Fruit fly (Drosophila melanogaster) whole organism, embryonic: Measurements from ENCODE around the gene CG5850.

Experiments
- CG10321 ChIP-seq: fragments of 200-800 bp; sonication (Bioruptor generic); IDR thresholded peaks from 2 replicates; pipeline ENCODE4 v1.3.6; 2022; ENCODE audit warnings: missing biosample characterization, missing genetic modification characterization
- CG13424 ChIP-seq: fragments of 200-800 bp; sonication (Bioruptor generic); optimal IDR thresholded peaks from 2 replicates; lab custom pipeline; 2019; ENCODE audit warnings: missing biosample characterization, mild to moderate bottlenecking, missing genetic modification characterization, moderate library complexity
- CG13775 ChIP-seq: fragments of 200-800 bp; sonication (Bioruptor generic); optimal IDR thresholded peaks from 3 replicates; lab custom pipeline; 2017; ENCODE audit warnings: missing biosample characterization, mild to moderate bottlenecking, missing genetic modification characterization
- CG2116 ChIP-seq: fragments of 200-800 bp; sonication (Bioruptor generic); optimal IDR thresholded peaks from 3 replicates; lab custom pipeline; 2018; ENCODE audit warnings: missing biosample characterization, mild to moderate bottlenecking, missing genetic modification characterization
- CG2202 ChIP-seq: fragments of 200-800 bp; sonication (Bioruptor generic); optimal IDR thresholded peaks from 2 replicates; lab custom pipeline; 2018; ENCODE audit warnings: missing biosample characterization, mild to moderate bottlenecking, missing genetic modification characterization
- CG4617 ChIP-seq: fragments of 200-800 bp; sonication (Bioruptor generic); optimal IDR thresholded peaks from 3 replicates; lab custom pipeline; 2016; ENCODE audit warnings: missing biosample characterization, missing genetic modification characterization, borderline replicate concordance
- CG4707 ChIP-seq: fragments of 200-800 bp; sonication (Bioruptor generic); optimal IDR thresholded peaks from 2 replicates; lab custom pipeline; 2018; ENCODE audit warnings: missing biosample characterization, mild to moderate bottlenecking, missing genetic modification characterization, moderate library complexity
- CG6175 ChIP-seq: fragments of 200-800 bp; sonication (Bioruptor generic); IDR thresholded peaks from 3 replicates; pipeline ENCODE4 v1.3.6; 2022; ENCODE audit warnings: missing biosample characterization, missing genetic modification characterization
- CG6683 ChIP-seq: fragments of 200-800 bp; sonication (Bioruptor generic); optimal IDR thresholded peaks from 2 replicates; lab custom pipeline; 2017; ENCODE audit warnings: missing biosample characterization, mild to moderate bottlenecking, missing genetic modification characterization, missing genetic modification reagents
- CG6765 ChIP-seq: fragments of 200-800 bp; sonication (Bioruptor generic); optimal IDR thresholded peaks from 3 replicates; lab custom pipeline; 2017; ENCODE audit warnings: missing biosample characterization, mild to moderate bottlenecking, missing genetic modification characterization
- CG7271 ChIP-seq: fragments of 200-800 bp; sonication (Bioruptor generic); optimal IDR thresholded peaks from 2 replicates; lab custom pipeline; 2018; ENCODE audit warnings: missing biosample characterization, mild to moderate bottlenecking, missing genetic modification characterization, moderate library complexity
- CG7928 ChIP-seq: fragments of 200-800 bp; sonication (Bioruptor generic); optimal IDR thresholded peaks from 2 replicates; lab custom pipeline; 2017; ENCODE audit warnings: missing biosample characterization, mild to moderate bottlenecking, missing genetic modification characterization
- CG7987 ChIP-seq: fragments of 200-800 bp; sonication (Bioruptor generic); optimal IDR thresholded peaks from 2 replicates; lab custom pipeline; 2018; ENCODE audit warnings: missing biosample characterization, mild to moderate bottlenecking, missing genetic modification characterization, moderate library complexity
- CG8290 ChIP-seq, 3 experiments: fragments of 200-800 bp; sonication (Bioruptor generic); optimal IDR thresholded peaks; 2 replicates each; lab custom pipeline; 2016 to 2019; ENCODE audit warnings: missing biosample characterization in 3 of 3, missing genetic modification characterization in 3 of 3, mild to moderate bottlenecking in 2 of 3, moderate library complexity in 1 of 3
- CG8388 ChIP-seq: fragments of 200-800 bp; sonication (Bioruptor generic); optimal IDR thresholded peaks from 2 replicates; lab custom pipeline; 2019; ENCODE audit warnings: missing biosample characterization, mild to moderate bottlenecking, missing genetic modification characterization, moderate library complexity
- CTCF ChIP-seq: fragments of 200-800 bp; sonication (Bioruptor generic); optimal IDR thresholded peaks from 2 replicates; lab custom pipeline; 2017; ENCODE audit warnings: missing biosample characterization, mild to moderate bottlenecking, missing genetic modification characterization, moderate library complexity
- Doc3 ChIP-seq: fragments of 200-800 bp; sonication (Bioruptor generic); IDR thresholded peaks from 3 replicates; pipeline ENCODE4 v1.3.6; 2022; ENCODE audit warnings: missing biosample characterization, missing genetic modification characterization; ENCODE audit not compliant: partially characterized antibody
- Drgx ChIP-seq: fragments of 200-800 bp; sonication (Bioruptor generic); IDR thresholded peaks from 2 replicates; pipeline ENCODE4 v1.3.6; 2022; ENCODE audit warnings: missing biosample characterization, missing genetic modification characterization
- Ets97D ChIP-seq: fragments of 200-800 bp; sonication (Bioruptor generic); optimal IDR thresholded peaks from 3 replicates; lab custom pipeline; 2016; ENCODE audit warnings: missing biosample characterization, missing genetic modification characterization
- Gug ChIP-seq: fragments of 200-800 bp; sonication (Bioruptor generic); IDR thresholded peaks from 4 replicates; pipeline ENCODE4 v1.3.6; 2022; ENCODE audit warnings: missing biosample characterization, missing genetic modification characterization
- HLH4C ChIP-seq: fragments of 200-800 bp; sonication (Bioruptor generic); IDR thresholded peaks from 3 replicates; pipeline ENCODE4 v1.3.6; 2022; ENCODE audit warnings: missing biosample characterization, missing genetic modification characterization; ENCODE audit not compliant: partially characterized antibody
- HLH54F ChIP-seq: fragments of 200-800 bp; sonication (Bioruptor generic); optimal IDR thresholded peaks from 3 replicates; lab custom pipeline; 2016; ENCODE audit warnings: missing biosample characterization, missing genetic modification characterization
- HmgZ ChIP-seq: fragments of 200-800 bp; sonication (Bioruptor generic); optimal IDR thresholded peaks from 2 replicates; lab custom pipeline; 2018; ENCODE audit warnings: missing biosample characterization, mild to moderate bottlenecking, missing genetic modification characterization
- Hr78 ChIP-seq, 2 experiments: fragments of 200-800 bp in 1 of 2; fragments of >200 bp in 1 of 2; sonication (Bioruptor generic) in 1 of 2; optimal IDR thresholded peaks; 2 replicates each; lab custom pipeline; 2017 to 2019; ENCODE audit warnings: missing biosample characterization in 2 of 2, missing genetic modification characterization in 2 of 2, mild to moderate bottlenecking in 1 of 2, moderate library complexity in 1 of 2
- Jarid2 ChIP-seq: fragments of 200-800 bp; sonication (Bioruptor generic); optimal IDR thresholded peaks from 3 replicates; lab custom pipeline; 2017; ENCODE audit warnings: mild to moderate bottlenecking, missing biosample characterization, missing genetic modification reagents, missing genetic modification characterization
- MBD-R2 ChIP-seq: fragments of 200-800 bp; sonication (Bioruptor generic); IDR thresholded peaks from 2 replicates; pipeline ENCODE4 v1.3.6; 2022; ENCODE audit warnings: missing biosample characterization, missing genetic modification characterization
- Meics ChIP-seq: fragments of 200-800 bp; sonication (Bioruptor generic); optimal IDR thresholded peaks from 2 replicates; lab custom pipeline; 2017; ENCODE audit warnings: missing biosample characterization, mild to moderate bottlenecking, missing genetic modification characterization
- Mrtf ChIP-seq: fragments of 200-800 bp; sonication (Bioruptor generic); IDR thresholded peaks from 3 replicates; pipeline ENCODE4 v1.3.6; 2022; ENCODE audit warnings: missing biosample characterization, missing genetic modification characterization
- PHDP ChIP-seq: fragments of 200-800 bp; sonication (Bioruptor generic); optimal IDR thresholded peaks from 3 replicates; lab custom pipeline; 2018; ENCODE audit warnings: missing biosample characterization, mild to moderate bottlenecking, missing genetic modification characterization, moderate library complexity
- Pdp1 ChIP-seq, 2 experiments: fragments of 200-800 bp; sonication (Bioruptor generic); optimal IDR thresholded peaks; 3 replicates each; lab custom pipeline; 2016; ENCODE audit warnings: missing biosample characterization in 2 of 2, missing genetic modification characterization in 2 of 2, mild to moderate bottlenecking in 1 of 2, moderate library complexity in 1 of 2
- Poxn ChIP-seq: fragments of 200-800 bp; sonication (Bioruptor generic); IDR thresholded peaks from 2 replicates; pipeline ENCODE4 v1.3.6; 2022; ENCODE audit warnings: missing biosample characterization, missing genetic modification characterization
- Ptx1 ChIP-seq: fragments of 200-800 bp; sonication (Bioruptor generic); IDR thresholded peaks from 2 replicates; pipeline ENCODE4 v1.3.6; 2022; ENCODE audit warnings: missing biosample characterization, missing genetic modification characterization
- Sry-δ ChIP-seq: fragments of 200-800 bp; sonication (Bioruptor generic); optimal IDR thresholded peaks from 2 replicates; lab custom pipeline; 2016; ENCODE audit warnings: missing biosample characterization, missing genetic modification characterization
- TFAM ChIP-seq: fragments of 200-800 bp; sonication (Bioruptor generic); optimal IDR thresholded peaks from 2 replicates; lab custom pipeline; 2017; ENCODE audit warnings: missing biosample characterization, missing genetic modification characterization, inconsistent platforms
- Xrp1 ChIP-seq: fragments of 200-800 bp; sonication (Bioruptor generic); IDR thresholded peaks from 2 replicates; pipeline ENCODE4 v1.3.6; 2022; ENCODE audit warnings: missing biosample characterization, missing genetic modification characterization
- YL-1 ChIP-seq: fragments of 200-800 bp; sonication (Bioruptor generic); optimal IDR thresholded peaks from 3 replicates; lab custom pipeline; 2017; ENCODE audit warnings: missing biosample characterization, mild to moderate bottlenecking, missing genetic modification characterization
- dm ChIP-seq: fragments of 200-800 bp; sonication (Bioruptor generic); optimal IDR thresholded peaks from 3 replicates; lab custom pipeline; 2016; ENCODE audit warnings: missing biosample characterization, missing genetic modification characterization
- en ChIP-seq: fragments of 200-800 bp; sonication (Bioruptor generic); optimal IDR thresholded peaks from 2 replicates; lab custom pipeline; 2016; ENCODE audit warnings: missing biosample characterization, missing genetic modification characterization
- fru ChIP-seq: fragments of >200 bp; optimal IDR thresholded peaks from 2 replicates; lab custom pipeline; 2017
- gce ChIP-seq: fragments of 200-800 bp; sonication (Bioruptor generic); IDR thresholded peaks from 3 replicates; pipeline ENCODE4 v1.3.6; 2022; ENCODE audit warnings: missing biosample characterization, missing genetic modification characterization
- gro ChIP-seq: fragments of 200-800 bp; sonication (Bioruptor generic); optimal IDR thresholded peaks from 2 replicates; lab custom pipeline; 2016; ENCODE audit warnings: missing biosample characterization, missing genetic modification characterization
- jumu ChIP-seq: fragments of 200-800 bp; sonication (Bioruptor generic); optimal IDR thresholded peaks from 3 replicates; lab custom pipeline; 2016; ENCODE audit warnings: missing biosample characterization, missing genetic modification characterization
- mld ChIP-seq: fragments of 200-800 bp; sonication (Bioruptor generic); IDR thresholded peaks from 3 replicates; pipeline ENCODE4 v1.3.6; 2022; ENCODE audit warnings: missing biosample characterization, missing genetic modification characterization; ENCODE audit not compliant: partially characterized antibody
- nerfin-2 ChIP-seq: fragments of 200-800 bp; sonication (Bioruptor generic); IDR thresholded peaks from 2 replicates; pipeline ENCODE4 v1.3.6; 2022; ENCODE audit warnings: missing biosample characterization, missing genetic modification characterization; ENCODE audit not compliant: partially characterized antibody
- rib ChIP-seq: fragments of 200-800 bp; sonication (Bioruptor generic); IDR thresholded peaks from 2 replicates; pipeline ENCODE4 v1.3.6; 2022; ENCODE audit warnings: missing biosample characterization, missing genetic modification characterization
- row ChIP-seq: fragments of 200-800 bp; sonication (Bioruptor generic); IDR thresholded peaks from 3 replicates; pipeline ENCODE4 v1.3.6; 2022; ENCODE audit warnings: missing biosample characterization, missing genetic modification characterization
- seq ChIP-seq: fragments of 200-800 bp; sonication (Bioruptor generic); IDR thresholded peaks from 2 replicates; pipeline ENCODE4 v1.3.6; 2022; ENCODE audit warnings: missing biosample characterization, missing genetic modification characterization
- slou ChIP-seq: fragments of 200-800 bp; sonication (Bioruptor generic); optimal IDR thresholded peaks from 3 replicates; lab custom pipeline; 2016; ENCODE audit warnings: missing biosample characterization, missing genetic modification characterization
- stc ChIP-seq: fragments of 200-800 bp; sonication (Bioruptor generic); IDR thresholded peaks from 2 replicates; pipeline ENCODE4 v1.3.6; 2022; ENCODE audit warnings: missing biosample characterization, missing genetic modification characterization
- tio ChIP-seq: fragments of 200-800 bp; sonication (Bioruptor generic); optimal IDR thresholded peaks from 2 replicates; lab custom pipeline; 2017; ENCODE audit warnings: missing biosample characterization, missing genetic modification characterization, inconsistent platforms
- zfh2 ChIP-seq: fragments of 200-800 bp; sonication (Bioruptor generic); optimal IDR thresholded peaks from 2 replicates; lab custom pipeline; 2016; ENCODE audit warnings: missing biosample characterization, missing genetic modification characterization

Gene CG5850

dm6 chr2L:9937908-9938307, 25.8 kb downstream of the CG5850 start, which contains the start of gene Arglu1 (continued):
- TF ChIP-seq gro (GFP tag; lab: Kevin White, UChicago): peak; percentile 20
- TF ChIP-seq Pdp1 (GFP tag; optimal IDR thresholded peaks at IDR 0.05; lab: Kevin White, UChicago): peak in 1 of 2 experiments; percentile 81
- TF ChIP-seq CG7271: no peak
- TF ChIP-seq seq (GFP tag; lab: Robert Waterston, UW): no peak
- TF ChIP-seq Mrtf (GFP tag; lab: Robert Waterston, UW): no peak
- TF ChIP-seq CG6683: no peak
- peak; percentile 58 for TF ChIP-seq zfh2 (GFP tag; lab: Kevin White, UChicago)
- no peak for TF ChIP-seq stc (GFP tag; lab: Robert Waterston, UW)
- no peak for TF ChIP-seq CG10321 (GFP tag; lab: Robert Waterston, UW)
- peak; percentile 37 for TF ChIP-seq Ets97D (GFP tag; lab: Kevin White, UChicago)
- no peak for TF ChIP-seq CG4707 (GFP tag; lab: Kevin White, UChicago)
- TF ChIP-seq HLH4C: no peak
- TF ChIP-seq Sry-δ: peak; percentile 2
- peak; percentile 39; the same call in 1 of the 2 replicates for TF ChIP-seq Ptx1
- 0 out of 2 replicates have a peak, but pooled peaks have one; percentile 14 for TF ChIP-seq Drgx (GFP tag; lab: Robert Waterston, UW)
- TF ChIP-seq HmgZ (tag; lab: Kevin White, UChicago): peak; percentile 38
- TF ChIP-seq Meics (GFP tag; lab: Kevin White, UChicago): peak; percentile 13
- TF ChIP-seq CG2202: no peak
- TF ChIP-seq CG13424 (tag; lab: Kevin White, UChicago): no peak
- TF ChIP-seq Xrp1 (GFP tag; lab: Robert Waterston, UW): 0 out of 2 replicates have a peak, but pooled peaks have one; percentile 15
- peak; percentile 87 for TF ChIP-seq CG4617 (GFP tag; lab: Kevin White, UChicago)
- no peak for TF ChIP-seq dm (GFP tag; lab: Kevin White, UChicago)
- TF ChIP-seq HLH54F (GFP tag; lab: Kevin White, UChicago): no peak
- TF ChIP-seq row (GFP tag; lab: Robert Waterston, UW): 0 out of 3 replicates have a peak, but pooled peaks have one; percentile 25
- peak; percentile 26 for TF ChIP-seq jumu (GFP tag; lab: Kevin White, UChicago)
- no peak for TF ChIP-seq CG7928 (GFP tag; lab: Kevin White, UChicago)
- no peak for TF ChIP-seq CTCF (GFP tag; lab: Kevin White, UChicago)
- TF ChIP-seq MBD-R2: peak; percentile 88
- no peak for TF ChIP-seq nerfin-2 (GFP tag; lab: Robert Waterston, UW)
- TF ChIP-seq CG2116: peak; percentile 0
- TF ChIP-seq Hr78 (GFP tag; optimal IDR thresholded peaks at IDR 0.05; lab: Kevin White, UChicago): no peak
- TF ChIP-seq YL-1 (GFP tag; lab: Kevin White, UChicago): peak; percentile 55
- TF ChIP-seq CG13775 (GFP tag; lab: Kevin White, UChicago): no peak
- TF ChIP-seq mld (GFP tag; lab: Robert Waterston, UW): no peak
- no peak for TF ChIP-seq en (GFP tag; lab: Kevin White, UChicago)
- no peak for TF ChIP-seq Gug (GFP tag; lab: Robert Waterston, UW)
- TF ChIP-seq rib (GFP tag; lab: Robert Waterston, UW): no peak
- no peak for TF ChIP-seq fru (lab: Kevin White, UChicago)
- no peak for TF ChIP-seq CG6765 (GFP tag; lab: Kevin White, UChicago)
- no peak for TF ChIP-seq TFAM (GFP tag; lab: Kevin White, UChicago)
- TF ChIP-seq CG8388 (GFP tag; lab: Kevin White, UChicago): no peak
- no peak for TF ChIP-seq Poxn (GFP tag; lab: Robert Waterston, UW)
- TF ChIP-seq PHDP (tag; lab: Kevin White, UChicago): no peak
- no peak for TF ChIP-seq tio (GFP tag; lab: Kevin White, UChicago)
- no peak for TF ChIP-seq Jarid2
- no peak for TF ChIP-seq CG6175 (GFP tag; lab: Robert Waterston, UW)
- TF ChIP-seq CG8290 (GFP tag; optimal IDR thresholded peaks at IDR 0.05; lab: Kevin White, UChicago): no peak
- TF ChIP-seq CG8290 (tag; optimal IDR thresholded peaks at IDR 0.05; lab: Kevin White, UChicago): no peak
- TF ChIP-seq CG7987 (GFP tag; lab: Kevin White, UChicago): no peak
- TF ChIP-seq gce (GFP tag; lab: Robert Waterston, UW): no peak
- TF ChIP-seq Doc3: no peak
- TF ChIP-seq slou (GFP tag; lab: Kevin White, UChicago): no peak
